Worm (Caenorhabditis elegans) whole organism, early embryonic: ENCODE data around the gene F40H3.1.

Experiments
- B0310.2 ChIP-seq: sonication (generic microtip); optimal IDR thresholded peaks from 2 replicates; lab custom pipeline; 2016; ENCODE audit warnings: mild to moderate bottlenecking, missing genetic modification characterization, missing compliant biosample characterization
- F13C5.2 ChIP-seq: sonication (generic microtip); optimal IDR thresholded peaks from 2 replicates; lab custom pipeline; 2017; ENCODE audit warnings: mild to moderate bottlenecking, missing genetic modification characterization, inconsistent platforms, missing compliant biosample characterization
- aly-1 ChIP-seq: sonication (generic microtip); optimal IDR thresholded peaks from 2 replicates; lab custom pipeline; 2016; ENCODE audit warnings: missing genetic modification characterization, missing compliant biosample characterization
- ama-1 ChIP-seq: fragments of 150-350 bp; optimal IDR thresholded peaks from 2 replicates; lab custom pipeline; 2014
- ceh-13 ChIP-seq: fragments of 200-800 bp; sonication (Bioruptor generic); optimal IDR thresholded peaks from 2 replicates; lab custom pipeline; 2018; ENCODE audit warnings: mild to moderate bottlenecking, missing genetic modification characterization, missing compliant biosample characterization
- ceh-36 ChIP-seq: sonication (generic microtip); optimal IDR thresholded peaks from 2 replicates; lab custom pipeline; 2016; ENCODE audit warnings: missing genetic modification characterization, inconsistent platforms, missing compliant biosample characterization
- ets-7 ChIP-seq: sonication (generic microtip); optimal IDR thresholded peaks from 2 replicates; lab custom pipeline; 2016; ENCODE audit warnings: missing genotype, missing genetic modification characterization, missing compliant biosample characterization
- flt-1 ChIP-seq: fragments of 200-800 bp; sonication (Bioruptor generic); IDR thresholded peaks from 2 replicates; pipeline ENCODE4 v1.3.6; 2022; ENCODE audit warnings: missing genetic modification characterization, missing compliant biosample characterization
- hmbx-1 ChIP-seq: sonication (generic microtip); optimal IDR thresholded peaks from 2 replicates; lab custom pipeline; 2016; ENCODE audit warnings: mild to moderate bottlenecking, missing genetic modification characterization, missing compliant biosample characterization
- hmg-4 ChIP-seq: fragments of 200-800 bp; sonication (Bioruptor generic); optimal IDR thresholded peaks from 2 replicates; lab custom pipeline; 2018; ENCODE audit warnings: mild to moderate bottlenecking, missing genetic modification characterization, missing compliant biosample characterization
- hnd-1 ChIP-seq: sonication (generic microtip); optimal IDR thresholded peaks from 2 replicates; lab custom pipeline; 2016; ENCODE audit warnings: missing genetic modification characterization, missing compliant biosample characterization
- pes-1 ChIP-seq: fragments of 200-800 bp; sonication (Bioruptor generic); IDR thresholded peaks from 2 replicates; pipeline ENCODE4 v1.3.6; 2022; ENCODE audit warnings: missing genetic modification reagents, missing genetic modification characterization, missing compliant biosample characterization
- scrt-1 ChIP-seq: fragments of 200-800 bp; sonication (Bioruptor generic); IDR thresholded peaks from 2 replicates; pipeline ENCODE4 v1.3.6; 2022; ENCODE audit warnings: missing genetic modification characterization, missing compliant biosample characterization
- sea-1 ChIP-seq: fragments of 200-800 bp; sonication (Bioruptor generic); conservative IDR thresholded peaks from 2 replicates; pipeline ENCODE4 v1.3.6; 2022; ENCODE audit warnings: missing genetic modification characterization, missing compliant biosample characterization
- tbx-11 ChIP-seq: fragments of 200-800 bp; sonication (Bioruptor generic); IDR thresholded peaks from 2 replicates; pipeline ENCODE4 v1.3.6; 2022; ENCODE audit warnings: missing genetic modification characterization, missing compliant biosample characterization
- tbx-37 ChIP-seq: fragments of 200-800 bp; sonication (Bioruptor generic); conservative IDR thresholded peaks from 2 replicates; pipeline ENCODE4 v1.3.6; 2022; ENCODE audit warnings: missing genetic modification reagents, missing genetic modification characterization, missing compliant biosample characterization
- tra-4 ChIP-seq: sonication (generic microtip); optimal IDR thresholded peaks from 2 replicates; lab custom pipeline; 2017; ENCODE audit warnings: missing genetic modification characterization, missing compliant biosample characterization

F40H3.1 gene

ce11 chrII:6147131-6147530 lies 32.5 kb upstream of the F40H3.1 start:
- TF ChIP-seq aly-1 (tag; lab: Kevin White, UChicago), result no peak
- no peak for TF ChIP-seq ceh-36 (tag; lab: Kevin White, UChicago)
- no peak for TF ChIP-seq scrt-1
- TF ChIP-seq tra-4 (tag; lab: Kevin White, UChicago), result no peak
- no peak for TF ChIP-seq F13C5.2
- TF ChIP-seq ama-1, result no peak
- TF ChIP-seq sea-1, result no peak
- no peak for TF ChIP-seq tbx-37 (GFP tag; lab: Robert Waterston, UW)
- TF ChIP-seq hnd-1 (tag; lab: Kevin White, UChicago), result no peak
- TF ChIP-seq ets-7, result no peak

DNA sequence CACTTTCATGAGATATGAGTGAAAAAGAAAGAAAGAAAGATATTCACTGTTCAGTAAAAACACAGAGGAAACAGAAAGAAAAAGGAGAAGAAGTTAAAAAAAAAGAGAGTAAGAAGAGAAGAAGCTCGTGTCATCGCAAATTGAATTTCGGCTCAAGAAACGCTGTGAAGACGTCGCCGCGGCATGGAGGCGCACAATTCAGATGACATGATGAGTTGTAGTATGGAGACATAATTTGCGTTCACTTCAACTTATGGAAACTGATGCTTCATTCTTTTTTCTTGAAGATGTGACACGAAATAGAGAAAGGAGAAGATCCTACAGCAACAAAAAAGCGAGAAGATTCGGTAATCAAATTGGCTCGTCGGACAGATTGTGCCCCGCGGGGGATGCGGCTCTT lies 31.3 kb upstream of the F40H3.1 start:
- TF ChIP-seq F13C5.2 (no peak), ama-1 (no peak), tbx-37 (GFP tag; lab: Robert Waterston, UW) (no peak), hmg-4 (GFP tag; lab: Kevin White, UChicago) (no peak), tbx-11 (GFP tag; lab: Robert Waterston, UW) (no peak), aly-1 (tag; lab: Kevin White, UChicago) (no peak), flt-1 (GFP tag; lab: Robert Waterston, UW) (no peak), ceh-36 (tag; lab: Kevin White, UChicago) (no peak), ceh-13 (GFP tag; lab: Kevin White, UChicago) (no peak), scrt-1 (no peak), sea-1 (no peak), hnd-1 (tag; lab: Kevin White, UChicago) (no peak), ets-7 (no peak), hmbx-1 (no peak), tra-4 (tag; lab: Kevin White, UChicago) (no peak), B0310.2 (no peak), pes-1 (GFP tag; lab: Robert Waterston, UW) (no peak)

DNA sequence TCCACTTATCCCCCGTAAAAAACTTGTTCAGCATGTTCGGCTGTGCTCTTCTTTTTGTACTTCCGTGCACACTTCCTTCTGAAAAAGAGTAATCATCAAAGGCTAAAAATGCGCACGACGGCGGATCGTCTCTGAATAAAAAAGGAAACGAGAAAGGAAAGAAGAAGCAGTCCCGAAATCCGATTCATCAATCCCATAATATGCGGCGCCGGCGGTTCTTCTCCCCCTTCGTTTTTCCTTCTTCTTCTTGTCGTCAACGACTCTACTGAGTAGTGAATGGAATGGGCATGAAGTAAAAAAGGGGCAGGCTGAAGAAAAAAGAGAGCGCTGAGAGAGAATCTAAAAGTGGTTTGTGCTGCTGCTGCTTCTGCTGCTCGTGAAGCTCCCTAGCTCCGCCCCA lies 30.2 kb upstream of the F40H3.1 start:
- no peak for TF ChIP-seq B0310.2
- no peak for TF ChIP-seq tra-4 (tag; lab: Kevin White, UChicago)
- no peak for TF ChIP-seq scrt-1
- no peak for TF ChIP-seq ets-7
- no peak for TF ChIP-seq hmg-4 (GFP tag; lab: Kevin White, UChicago)
- no peak for TF ChIP-seq ceh-13 (GFP tag; lab: Kevin White, UChicago)
- no peak for TF ChIP-seq pes-1 (GFP tag; lab: Robert Waterston, UW)
- no peak for TF ChIP-seq tbx-37 (GFP tag; lab: Robert Waterston, UW)
- TF ChIP-seq aly-1 (tag; lab: Kevin White, UChicago), result no peak
- TF ChIP-seq ama-1, result no peak
- no peak for TF ChIP-seq tbx-11 (GFP tag; lab: Robert Waterston, UW)
- no peak for TF ChIP-seq flt-1 (GFP tag; lab: Robert Waterston, UW)
- TF ChIP-seq hnd-1 (tag; lab: Kevin White, UChicago), result no peak

ce11 chrII:6158111-6158510 lies 21.5 kb upstream of the F40H3.1 start:
- TF ChIP-seq pes-1 (GFP tag; lab: Robert Waterston, UW) (no peak), flt-1 (GFP tag; lab: Robert Waterston, UW) (no peak), hnd-1 (tag; lab: Kevin White, UChicago) (no peak), ceh-13 (GFP tag; lab: Kevin White, UChicago) (no peak), ceh-36 (tag; lab: Kevin White, UChicago) (no peak), B0310.2 (no peak), tbx-37 (GFP tag; lab: Robert Waterston, UW) (no peak), hmbx-1 (no peak), ama-1 (no peak)

DNA sequence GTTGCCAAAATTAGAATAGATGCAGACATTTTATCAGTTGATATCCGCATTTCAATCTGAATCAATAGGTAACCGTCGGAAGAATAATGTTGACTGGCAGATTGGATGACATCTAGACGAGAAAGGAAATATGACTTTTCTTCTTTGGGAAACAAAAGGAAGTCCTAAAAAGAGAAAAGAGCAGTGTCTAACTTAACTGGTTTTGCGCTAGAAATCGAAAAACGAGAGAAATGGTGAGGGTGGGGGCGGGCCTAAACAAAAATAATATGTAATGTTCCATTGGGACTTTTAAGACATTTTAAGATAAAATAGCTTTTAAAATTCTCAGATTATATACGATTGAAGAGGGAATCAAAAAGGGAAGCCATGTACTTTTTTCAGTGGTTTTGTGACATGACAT lies 18.6 kb upstream of the F40H3.1 start, which contains the start of gene exp-1:
Gene exp-1 (minus strand): TSS at position 101 of the 400 bp plus-strand sequence.
- TF ChIP-seq hmbx-1, result no peak
- no peak for TF ChIP-seq ets-7
- no peak for TF ChIP-seq aly-1 (tag; lab: Kevin White, UChicago)
- no peak for TF ChIP-seq ceh-13 (GFP tag; lab: Kevin White, UChicago)
- no peak for TF ChIP-seq sea-1
- no peak for TF ChIP-seq hmg-4 (GFP tag; lab: Kevin White, UChicago)
- TF ChIP-seq F13C5.2, result no peak
- TF ChIP-seq pes-1 (GFP tag; lab: Robert Waterston, UW), result no peak
- TF ChIP-seq scrt-1, result no peak
- no peak for TF ChIP-seq B0310.2
- no peak for TF ChIP-seq ceh-36 (tag; lab: Kevin White, UChicago)
- no peak for TF ChIP-seq ama-1
- TF ChIP-seq hnd-1 (tag; lab: Kevin White, UChicago), result no peak
- TF ChIP-seq flt-1 (GFP tag; lab: Robert Waterston, UW), result no peak

DNA sequence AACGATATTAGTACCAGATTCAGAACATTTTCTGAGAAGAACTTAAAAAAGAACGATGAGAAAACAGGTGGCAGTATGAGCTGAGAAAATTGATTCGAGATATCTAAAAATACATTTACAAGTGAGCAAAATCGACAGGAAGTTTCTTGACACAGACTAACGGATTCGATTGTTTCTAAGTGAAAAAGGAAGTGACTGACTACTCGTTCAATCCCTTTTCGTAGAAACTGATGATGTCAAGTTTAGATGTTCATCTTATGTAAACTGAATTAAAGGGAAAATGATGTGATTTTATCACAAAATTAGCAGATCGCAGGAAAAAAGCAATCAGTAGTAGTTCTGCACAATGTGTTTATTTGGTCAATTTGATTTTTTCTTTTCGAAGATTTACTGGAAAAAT lies 14.5 kb upstream of the F40H3.1 start:
- TF ChIP-seq ceh-13 (GFP tag; lab: Kevin White, UChicago) (no peak), ets-7 (no peak), aly-1 (tag; lab: Kevin White, UChicago) (no peak), F13C5.2 (no peak), sea-1 (no peak), tra-4 (tag; lab: Kevin White, UChicago) (no peak), hmg-4 (GFP tag; lab: Kevin White, UChicago) (no peak)

DNA sequence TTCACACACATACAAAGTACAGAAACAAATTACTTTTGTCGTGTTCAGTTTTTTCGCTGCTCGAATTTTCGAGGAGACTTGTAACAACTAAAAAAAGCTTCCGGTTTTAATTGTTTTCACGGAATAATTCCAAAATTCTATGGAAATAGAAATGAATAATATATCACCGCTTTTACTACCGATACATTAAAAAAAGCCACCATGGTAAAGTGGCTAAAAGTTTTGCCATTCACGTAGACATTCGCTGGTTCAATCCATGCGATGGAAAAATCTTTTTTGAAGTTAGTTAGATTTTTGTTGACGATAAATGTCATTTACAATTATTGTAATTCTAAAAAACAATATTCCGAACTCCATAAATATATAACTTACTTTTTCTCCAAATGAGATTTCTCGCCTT lies 10.9 kb upstream of the F40H3.1 start:
- no peak for TF ChIP-seq aly-1 (tag; lab: Kevin White, UChicago)

DNA sequence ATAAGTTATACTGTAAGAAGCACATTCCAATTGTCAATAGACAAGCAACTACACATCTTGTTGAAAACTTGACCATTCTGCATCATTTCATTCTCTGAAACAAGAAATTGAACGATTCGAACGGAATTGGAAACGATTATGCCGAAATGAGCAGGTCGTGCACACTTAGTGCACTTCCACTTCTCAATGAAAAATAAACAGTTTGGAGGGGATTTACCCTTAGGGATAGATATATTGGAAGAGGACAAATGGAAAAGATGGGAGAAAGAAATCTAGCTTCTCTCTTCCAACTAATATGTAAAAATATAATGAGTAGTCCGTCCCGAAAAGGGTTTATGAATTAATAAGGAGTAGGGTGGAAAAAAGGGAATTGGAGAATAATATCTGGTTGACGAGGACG lies 10.5 kb upstream of the F40H3.1 start, which contains the start of gene hst-3.1:
Gene hst-3.1 (minus strand): TSS at position 101 of the 400 bp plus-strand sequence.
- no peak for TF ChIP-seq aly-1 (tag; lab: Kevin White, UChicago)
- no peak for TF ChIP-seq F13C5.2
- no peak for TF ChIP-seq B0310.2

ce11 chrII:6170236-6170635 lies 9.4 kb upstream of the F40H3.1 start:
- no peak for TF ChIP-seq B0310.2
- TF ChIP-seq tra-4 (tag; lab: Kevin White, UChicago), result no peak
- no peak for TF ChIP-seq ama-1
- TF ChIP-seq sea-1, result no peak
- no peak for TF ChIP-seq tbx-11 (GFP tag; lab: Robert Waterston, UW)
- no peak for TF ChIP-seq ceh-36 (tag; lab: Kevin White, UChicago)
- no peak for TF ChIP-seq tbx-37 (GFP tag; lab: Robert Waterston, UW)
- no peak for TF ChIP-seq hnd-1 (tag; lab: Kevin White, UChicago)
- TF ChIP-seq ets-7, result no peak
- no peak for TF ChIP-seq ceh-13 (GFP tag; lab: Kevin White, UChicago)
- no peak for TF ChIP-seq pes-1 (GFP tag; lab: Robert Waterston, UW)
- TF ChIP-seq hmg-4 (GFP tag; lab: Kevin White, UChicago), result no peak
- TF ChIP-seq flt-1 (GFP tag; lab: Robert Waterston, UW), result no peak
- TF ChIP-seq aly-1 (tag; lab: Kevin White, UChicago), result no peak
- TF ChIP-seq scrt-1, result no peak
- no peak for TF ChIP-seq F13C5.2
- TF ChIP-seq hmbx-1, result no peak
